Fruit fly (Drosophila melanogaster) whole organism, adult: Measurements from ENCODE around the gene Acp24A4.
A peak's percentile ranks its signal among the peaks of the same experiment; 100 is the strongest.

Experiments used
- CG11617 ChIP-seq: fragments of 200-800 bp; sonication (Bioruptor generic); optimal IDR thresholded peaks from 2 replicates; lab custom pipeline; 2017; ENCODE audit warnings: mild to moderate bottlenecking, missing biosample characterization, missing genetic modification reagents, missing genetic modification characterization
- CG12768 ChIP-seq: fragments of 200-800 bp; sonication (Bioruptor generic); optimal IDR thresholded peaks from 2 replicates; lab custom pipeline; 2017; ENCODE audit warnings: missing biosample characterization, missing genetic modification characterization, mild to moderate bottlenecking, moderate library complexity, missing genetic modification reagents
- CG14711 ChIP-seq: fragments of 200-800 bp; sonication (Bioruptor generic); optimal IDR thresholded peaks from 2 replicates; lab custom pipeline; 2018; ENCODE audit warnings: missing biosample characterization, mild to moderate bottlenecking, missing genetic modification characterization, moderate library complexity
- CG1620 ChIP-seq: fragments of 200-800 bp; sonication (Bioruptor generic); optimal IDR thresholded peaks from 2 replicates; lab custom pipeline; 2016; ENCODE audit warnings: missing biosample characterization, missing genetic modification characterization
- CG33017 ChIP-seq: fragments of 200-800 bp; sonication (Bioruptor generic); optimal IDR thresholded peaks from 2 replicates; lab custom pipeline; 2018; ENCODE audit warnings: missing biosample characterization, mild to moderate bottlenecking, missing genetic modification characterization, moderate library complexity
- CG5204 ChIP-seq: fragments of 200-800 bp; sonication (Bioruptor generic); optimal IDR thresholded peaks from 2 replicates; lab custom pipeline; 2016; ENCODE audit warnings: missing biosample characterization, missing genetic modification characterization
- CG7045 ChIP-seq: fragments of 200-800 bp; sonication (Bioruptor generic); optimal IDR thresholded peaks from 2 replicates; lab custom pipeline; 2017; ENCODE audit warnings: missing biosample characterization, mild to moderate bottlenecking, missing genetic modification characterization
- CG7101 ChIP-seq: fragments of 200-800 bp; sonication (Bioruptor generic); optimal IDR thresholded peaks from 2 replicates; lab custom pipeline; 2018; ENCODE audit warnings: missing biosample characterization, mild to moderate bottlenecking, missing genetic modification characterization, moderate library complexity
- Clk ChIP-seq: fragments of 200-800 bp; sonication (Bioruptor generic); optimal IDR thresholded peaks from 2 replicates; lab custom pipeline; 2017; ENCODE audit warnings: missing biosample characterization, missing genetic modification characterization
- Crg-1 ChIP-seq: fragments of 200-800 bp; sonication (Bioruptor generic); optimal IDR thresholded peaks from 2 replicates; lab custom pipeline; 2016; ENCODE audit warnings: missing biosample characterization, missing genetic modification characterization
- Hr96 ChIP-seq: fragments of 200-800 bp; sonication (Bioruptor generic); optimal IDR thresholded peaks from 2 replicates; lab custom pipeline; 2016; ENCODE audit warnings: missing biosample characterization, missing genetic modification characterization
- Mnt ChIP-seq: fragments of 200-800 bp; sonication (Bioruptor generic); optimal IDR thresholded peaks from 2 replicates; lab custom pipeline; 2016; ENCODE audit warnings: missing biosample characterization, mild to moderate bottlenecking, missing genetic modification characterization
- bab1 ChIP-seq: fragments of 200-800 bp; sonication (Bioruptor generic); optimal IDR thresholded peaks from 3 replicates; lab custom pipeline; 2019; ENCODE audit warnings: missing biosample characterization, mild to moderate bottlenecking, missing genetic modification characterization, moderate library complexity
- cic ChIP-seq: fragments of 200-800 bp; sonication (Bioruptor generic); optimal IDR thresholded peaks from 2 replicates; lab custom pipeline; 2017; ENCODE audit warnings: missing biosample characterization, mild to moderate bottlenecking, missing genetic modification characterization, moderate library complexity
- cnc ChIP-seq, 2 experiments: fragments of >200 bp; optimal IDR thresholded peaks; 2 replicates each; lab custom pipeline; 2017
- kay ChIP-seq: fragments of 200-800 bp; sonication (Bioruptor generic); peaks from one replicate; lab custom pipeline; 2016; ENCODE audit warnings: missing biosample characterization, missing genetic modification characterization, borderline replicate concordance
- ovo ChIP-seq: fragments of 200-800 bp; sonication (Bioruptor generic); optimal IDR thresholded peaks from 2 replicates; lab custom pipeline; 2016; ENCODE audit warnings: missing biosample characterization, missing genetic modification characterization
- pad ChIP-seq: fragments of 200-800 bp; sonication (Bioruptor generic); optimal IDR thresholded peaks from 3 replicates; lab custom pipeline; 2017; ENCODE audit warnings: missing biosample characterization, missing genetic modification characterization, mild to moderate bottlenecking, moderate library complexity, missing genetic modification reagents
- tj ChIP-seq: fragments of 200-800 bp; sonication (Bioruptor generic); optimal IDR thresholded peaks from 3 replicates; lab custom pipeline; 2017; ENCODE audit warnings: missing biosample characterization, mild to moderate bottlenecking, missing genetic modification characterization, moderate library complexity
- toe ChIP-seq: fragments of 200-800 bp; sonication (Bioruptor generic); optimal IDR thresholded peaks from 2 replicates; lab custom pipeline; 2016; ENCODE audit warnings: missing biosample characterization, missing genetic modification characterization

Acp24A4 gene

DNA sequence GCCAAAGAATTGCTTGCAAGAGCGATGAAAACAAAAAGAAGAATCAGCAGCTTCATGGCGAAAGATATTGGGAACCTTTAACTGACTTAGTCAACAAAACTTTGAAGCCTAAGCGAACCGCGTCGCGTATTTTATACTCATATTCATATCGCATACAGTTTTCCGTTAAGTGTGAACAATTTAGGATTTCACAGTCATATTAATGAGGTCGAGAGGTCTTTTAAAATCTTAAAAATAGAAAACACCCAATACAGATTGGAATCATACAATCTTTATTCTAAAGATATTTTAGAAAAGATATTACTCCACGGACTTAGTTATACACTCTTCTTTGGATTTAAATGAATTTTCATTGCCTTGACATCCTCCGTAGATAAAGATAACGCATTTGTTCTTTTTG is at the start of gene Acp24A4:
Gene Acp24A4 (minus strand): TSS at position 101 of the 400 bp plus-strand sequence.
- TF ChIP-seq cic (no peak), Clk (GFP tag; lab: Kevin White, UChicago) (no peak), tj (no peak), ovo (no peak), bab1 (GFP tag; lab: Kevin White, UChicago) (no peak), Mnt (GFP tag; lab: Kevin White, UChicago) (no peak), CG14711 (no peak), CG33017 (no peak), cnc (optimal IDR thresholded peaks at IDR 0.05; lab: Kevin White, UChicago) (no peak), CG11617 (GFP tag; lab: Kevin White, UChicago) (no peak), Hr96 (GFP tag; lab: Kevin White, UChicago) (no peak), kay (GFP tag; lab: Kevin White, UChicago) (no peak), CG12768 (no peak), CG1620 (GFP tag; lab: Kevin White, UChicago) (no peak), pad (GFP tag; lab: Kevin White, UChicago) (no peak), toe (GFP tag; lab: Kevin White, UChicago) (no peak), CG7101 (tag; lab: Kevin White, UChicago) (no peak), CG7045 (GFP tag; lab: Kevin White, UChicago) (no peak)

DNA sequence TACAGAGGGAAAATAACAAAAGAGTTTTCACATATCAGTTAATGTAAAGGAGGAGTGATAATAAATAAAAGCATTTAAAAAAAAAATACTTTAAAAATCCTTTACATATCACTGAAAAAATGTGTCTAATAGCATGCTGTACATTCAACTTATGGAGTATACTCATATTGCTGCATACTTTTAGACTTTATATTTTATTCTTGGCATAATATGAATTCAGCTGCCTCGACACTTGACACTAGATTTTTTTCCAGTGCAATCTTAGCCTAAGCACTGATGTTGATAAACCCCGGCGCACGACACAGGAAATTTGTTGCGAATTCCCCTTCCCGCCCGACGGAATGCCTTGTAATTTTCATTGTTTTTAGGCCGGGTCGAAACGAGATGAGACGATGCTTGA is 46.7 kb upstream of the Acp24A4 start:
- TF ChIP-seq Mnt (GFP tag; lab: Kevin White, UChicago) (no peak), Hr96 (GFP tag; lab: Kevin White, UChicago) (no peak), ovo (no peak), toe (GFP tag; lab: Kevin White, UChicago) (no peak), kay (GFP tag; lab: Kevin White, UChicago) (no peak), CG11617 (GFP tag; lab: Kevin White, UChicago) (no peak), cnc (optimal IDR thresholded peaks at IDR 0.05; lab: Kevin White, UChicago) (no peak), tj (no peak), pad (GFP tag; lab: Kevin White, UChicago) (no peak), cic (no peak), CG7045 (GFP tag; lab: Kevin White, UChicago) (no peak), CG12768 (no peak), CG14711 (no peak), Crg-1 (GFP tag; lab: Kevin White, UChicago) (no peak), CG5204 (GFP tag; lab: Kevin White, UChicago) (no peak), Clk (GFP tag; lab: Kevin White, UChicago) (no peak), CG7101 (tag; lab: Kevin White, UChicago) (no peak), CG1620 (GFP tag; lab: Kevin White, UChicago) (no peak)

DNA sequence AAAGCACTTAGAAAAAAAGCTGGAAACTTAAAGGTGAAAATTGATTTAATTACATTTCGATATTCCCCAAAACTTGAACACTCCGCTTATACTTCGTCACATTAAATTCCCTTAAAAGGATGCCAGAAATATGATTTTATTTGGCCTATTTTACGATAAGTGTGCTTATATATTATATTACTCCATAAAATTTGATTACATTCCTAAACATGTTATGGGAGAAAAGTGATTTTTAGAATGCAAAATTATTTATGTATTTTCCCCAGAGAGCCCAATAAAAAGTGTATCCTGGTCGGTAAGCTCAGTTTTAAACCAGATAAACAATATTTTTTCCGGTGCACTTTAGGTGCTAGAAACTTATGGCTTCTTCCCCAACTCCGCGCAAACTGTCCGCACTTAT is 44.0 kb upstream of the Acp24A4 start:
- no peak for TF ChIP-seq CG5204 (GFP tag; lab: Kevin White, UChicago)

DNA sequence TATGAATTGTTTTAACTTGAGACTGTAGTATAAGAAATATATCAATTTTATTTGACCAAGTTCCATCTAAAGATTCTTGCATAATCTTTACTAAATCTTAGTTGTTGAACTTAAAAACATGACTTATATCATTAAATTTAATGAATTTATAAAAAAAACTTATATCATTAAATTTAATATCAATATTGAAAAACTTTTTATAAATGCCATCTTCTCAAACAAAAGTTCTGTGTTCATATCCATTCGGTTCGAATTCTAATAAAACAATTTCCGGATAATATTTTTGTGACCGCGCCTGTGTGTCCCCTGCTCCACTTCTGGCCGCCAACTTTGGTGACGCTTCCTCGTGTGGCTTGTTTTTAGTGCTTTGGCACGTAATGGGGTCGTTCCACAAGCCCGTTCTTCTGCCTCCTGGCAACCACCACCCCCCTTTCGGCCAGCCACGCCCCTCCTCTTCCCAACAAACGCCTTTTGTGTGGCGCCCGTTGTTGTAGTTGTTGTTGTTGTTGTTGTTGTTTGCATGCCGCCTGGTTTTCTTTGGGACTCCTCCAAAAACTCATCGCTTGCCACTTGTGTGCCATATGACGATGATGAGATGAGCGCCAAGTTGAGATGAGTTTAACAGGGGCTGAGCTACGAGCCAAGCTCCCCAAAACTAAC is 43.4 kb upstream of the Acp24A4 start:
- no peak for TF ChIP-seq toe (GFP tag; lab: Kevin White, UChicago)
- TF ChIP-seq kay (GFP tag; lab: Kevin White, UChicago) = no peak
- TF ChIP-seq CG7045 (GFP tag; lab: Kevin White, UChicago) = no peak
- no peak for TF ChIP-seq CG12768
- no peak for TF ChIP-seq CG7101 (tag; lab: Kevin White, UChicago)
- no peak for TF ChIP-seq CG5204 (GFP tag; lab: Kevin White, UChicago)
- TF ChIP-seq CG11617 (GFP tag; lab: Kevin White, UChicago) = no peak
- TF ChIP-seq Mnt (GFP tag; lab: Kevin White, UChicago) = no peak
- TF ChIP-seq pad (GFP tag; lab: Kevin White, UChicago) = no peak
- TF ChIP-seq cnc (optimal IDR thresholded peaks at IDR 0.05; lab: Kevin White, UChicago) = no peak
- TF ChIP-seq ovo = no peak
- no peak for TF ChIP-seq tj

DNA sequence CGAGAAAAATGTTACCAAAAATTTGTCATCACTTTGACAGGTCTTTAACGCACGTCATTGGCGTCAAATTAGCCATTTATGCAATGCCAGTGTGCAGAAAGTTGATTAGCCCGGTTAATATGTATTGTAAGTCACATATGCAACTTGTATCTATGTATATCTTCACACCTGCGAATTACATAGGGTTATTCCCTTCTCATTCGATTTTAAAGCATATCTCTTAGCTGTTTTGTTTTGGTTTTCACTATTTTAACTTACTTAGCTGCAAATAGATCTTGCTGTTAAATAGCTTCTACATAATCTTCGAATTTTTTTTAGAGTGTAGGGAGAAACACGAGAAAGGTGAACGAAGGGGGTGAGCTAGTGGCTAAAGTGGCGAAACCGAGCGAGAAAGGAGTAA is 37.4 kb upstream of the Acp24A4 start:
- no peak for TF ChIP-seq Mnt (GFP tag; lab: Kevin White, UChicago)
- no peak for TF ChIP-seq pad (GFP tag; lab: Kevin White, UChicago)
- no peak for TF ChIP-seq CG33017
- TF ChIP-seq CG7045 (GFP tag; lab: Kevin White, UChicago) = no peak
- TF ChIP-seq CG1620 (GFP tag; lab: Kevin White, UChicago) = no peak
- TF ChIP-seq ovo = no peak
- no peak for TF ChIP-seq cic
- no peak for TF ChIP-seq tj

DNA sequence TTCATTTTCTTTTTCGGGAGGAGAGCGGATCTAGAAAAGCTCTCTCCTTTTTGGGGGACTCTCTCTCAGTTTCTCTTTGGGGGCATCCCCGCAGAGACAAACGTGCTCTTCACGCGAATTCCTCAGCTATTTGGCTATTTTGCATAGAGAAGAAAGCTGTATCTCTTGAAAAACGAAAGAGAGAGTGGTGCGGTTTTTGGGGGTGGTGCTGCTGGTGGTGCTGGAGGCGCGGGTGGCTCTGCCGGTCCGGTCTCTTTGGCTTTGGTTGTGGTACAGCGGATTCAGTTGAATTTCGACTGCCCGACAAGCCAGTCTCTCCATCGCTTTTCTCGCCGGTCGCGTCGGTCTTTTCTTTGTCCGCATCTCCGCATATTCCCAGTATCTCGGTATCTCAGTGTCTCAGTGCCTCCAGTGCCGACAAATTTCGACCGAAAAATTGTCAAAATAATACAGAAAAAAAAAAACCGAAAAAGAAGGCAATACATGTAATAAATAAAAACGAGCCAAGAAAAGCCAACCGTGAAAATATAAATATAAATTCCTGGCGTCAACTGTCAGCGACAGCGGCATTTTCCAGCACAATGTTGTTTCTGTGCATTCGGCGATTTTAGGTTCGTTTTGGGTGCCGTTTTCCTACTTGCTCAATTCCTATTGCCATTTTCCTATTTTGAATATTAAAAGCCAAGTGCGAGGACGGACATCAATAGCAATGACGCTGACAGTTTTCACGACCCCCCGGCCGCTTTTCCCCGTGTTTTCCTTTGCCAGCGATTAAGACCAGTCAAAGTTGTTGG is 36.7 kb upstream of the Acp24A4 start, which contains the start of gene CG10019:
Gene CG10019 (plus strand): TSS at position 285 of the 794 bp plus-strand sequence.
- TF ChIP-seq Clk (GFP tag; lab: Kevin White, UChicago) (no peak), kay (GFP tag; lab: Kevin White, UChicago) (peak; percentile 65)
